Worm (Caenorhabditis elegans): ENCODE data around the gene clec-199.

Gene clec-199

DNA sequence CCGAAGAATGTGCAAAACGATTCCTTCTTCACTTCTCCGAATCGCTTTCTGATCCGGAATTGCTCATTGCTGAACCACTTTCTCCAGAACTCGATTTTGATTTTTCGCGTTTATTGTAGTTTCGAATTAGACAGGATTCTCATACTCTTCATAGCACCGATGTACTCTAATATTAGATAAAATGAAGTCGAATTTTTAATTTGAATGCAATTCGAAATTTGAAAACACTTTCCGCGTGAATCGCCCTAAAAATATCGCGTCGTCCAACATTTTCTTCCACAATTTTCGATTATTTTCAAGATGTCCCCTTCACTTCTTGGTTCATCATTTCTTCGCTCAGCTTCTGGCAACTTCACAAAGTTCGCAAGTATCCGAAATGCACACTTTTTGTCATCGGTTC is 30.3 kb downstream of the clec-199 start, which contains the start of gene C30H6.8:
C30H6.8 (plus strand) TSS at position 301 of the 400 bp plus-strand sequence.
- no peak for TF ChIP-seq ets-7 (tag; optimal IDR thresholded peaks at IDR 0.05)
- no peak for TF ChIP-seq ama-1 (optimal IDR thresholded peaks at IDR 0.05)
- no peak for TF ChIP-seq F13C5.2 (tag; optimal IDR thresholded peaks at IDR 0.05)
- TF ChIP-seq tbx-11 (GFP tag; IDR thresholded peaks at IDR 0.05): no peak
- no peak for TF ChIP-seq scrt-1 (GFP tag; IDR thresholded peaks at IDR 0.05)
- no peak for TF ChIP-seq B0310.2 (tag; optimal IDR thresholded peaks at IDR 0.05)
- no peak for TF ChIP-seq sea-1 (GFP tag; conservative IDR thresholded peaks at IDR 0.05)
- TF ChIP-seq aly-1 (tag; optimal IDR thresholded peaks at IDR 0.05): no peak
- TF ChIP-seq flt-1 (GFP tag; IDR thresholded peaks at IDR 0.05): no peak
- no peak for TF ChIP-seq hnd-1 (tag; optimal IDR thresholded peaks at IDR 0.05)

DNA sequence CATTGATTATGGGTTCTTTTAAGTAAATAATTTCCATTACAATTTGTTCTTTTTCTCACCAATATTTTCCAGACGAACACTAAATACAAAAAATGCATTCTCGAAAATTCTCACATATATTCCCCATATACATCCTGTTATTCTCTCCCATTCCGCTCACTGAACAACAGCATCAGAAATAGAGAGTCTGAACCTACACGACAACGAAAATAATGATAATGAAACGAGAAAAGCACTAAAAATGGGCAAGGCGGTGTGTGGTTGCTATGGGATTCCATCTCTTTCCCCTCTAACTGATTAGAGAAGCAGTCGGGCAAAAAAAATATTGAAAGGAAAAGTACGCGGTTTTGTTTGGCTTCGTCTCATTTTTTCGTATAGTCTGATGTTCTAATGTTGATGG is 31.4 kb downstream of the clec-199 start, which contains the start of gene C30H6.12:
C30H6.12 (plus strand) TSS at position 301 of the 400 bp plus-strand sequence.
- TF ChIP-seq tbx-37 (GFP tag; conservative IDR thresholded peaks at IDR 0.05) (no peak), ceh-13 (GFP tag; optimal IDR thresholded peaks at IDR 0.05) (no peak), B0310.2 (tag; optimal IDR thresholded peaks at IDR 0.05) (no peak), scrt-1 (GFP tag; IDR thresholded peaks at IDR 0.05) (no peak), ama-1 (optimal IDR thresholded peaks at IDR 0.05) (no peak), ets-7 (tag; optimal IDR thresholded peaks at IDR 0.05) (no peak), hnd-1 (tag; optimal IDR thresholded peaks at IDR 0.05) (no peak)

DNA sequence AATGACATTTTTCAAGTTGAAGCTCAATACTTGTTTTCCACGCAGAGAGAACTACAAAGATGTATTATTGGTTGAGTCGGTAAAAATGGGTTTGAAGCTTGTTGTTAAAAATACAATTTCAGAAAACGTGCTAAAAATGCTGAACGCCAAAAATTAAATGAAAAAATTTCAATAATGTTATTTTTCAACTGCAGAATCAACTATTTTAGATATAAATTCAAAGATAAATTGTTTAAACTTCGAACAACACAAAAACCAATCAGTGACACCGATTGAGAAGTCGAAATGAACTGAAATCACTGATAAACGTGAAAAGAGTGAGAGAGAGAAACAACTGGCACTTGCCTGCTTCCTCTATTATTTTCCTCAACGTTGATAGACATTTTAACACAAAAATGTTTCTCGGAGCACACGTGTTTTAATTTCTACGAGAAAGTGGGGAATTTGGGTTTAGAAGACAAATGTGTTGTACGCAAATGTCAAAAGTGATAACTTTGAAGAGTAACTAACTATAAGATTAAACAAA is 35.8 kb downstream of the clec-199 start, which contains the start of gene T02D1.8:
T02D1.8 (minus strand) TSS at position 51 of the 526 bp plus-strand sequence.
- TF ChIP-seq F13C5.2 (tag; optimal IDR thresholded peaks at IDR 0.05) (no peak), B0310.2 (tag; optimal IDR thresholded peaks at IDR 0.05) (no peak), tra-4 (tag; optimal IDR thresholded peaks at IDR 0.05) (no peak), pes-1 (GFP tag; IDR thresholded peaks at IDR 0.05) (no peak), tbx-11 (GFP tag; IDR thresholded peaks at IDR 0.05) (no peak), aly-1 (tag; optimal IDR thresholded peaks at IDR 0.05) (no peak), tbx-37 (GFP tag; conservative IDR thresholded peaks at IDR 0.05) (no peak), ama-1 (optimal IDR thresholded peaks at IDR 0.05) (no peak), sea-1 (GFP tag; conservative IDR thresholded peaks at IDR 0.05) (no peak), hmbx-1 (tag; optimal IDR thresholded peaks at IDR 0.05) (no peak), scrt-1 (GFP tag; IDR thresholded peaks at IDR 0.05) (no peak), hnd-1 (tag; optimal IDR thresholded peaks at IDR 0.05) (no peak)

DNA sequence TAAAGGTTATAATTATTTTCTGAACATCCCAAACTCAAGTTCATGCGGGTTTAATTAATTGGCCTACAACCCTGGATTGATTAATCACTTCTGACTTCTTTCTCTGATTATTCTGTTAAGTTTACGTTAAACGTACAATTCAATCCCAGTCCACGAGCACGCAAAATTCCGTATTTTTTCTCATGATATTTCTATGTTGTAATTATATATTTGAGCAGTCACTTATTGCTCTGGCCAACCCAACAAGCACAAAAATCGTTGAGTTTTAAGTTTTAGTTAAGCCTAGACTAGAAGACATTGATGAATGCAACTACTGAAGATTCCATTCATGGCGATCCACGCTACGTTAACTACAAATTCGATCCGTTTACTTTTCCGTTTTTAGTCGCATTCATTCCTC is 44.2 kb downstream of the clec-199 start, which contains the start of gene sru-15:
sru-15 (plus strand) TSS at position 301 of the 400 bp plus-strand sequence.
- TF ChIP-seq B0310.2 (tag; optimal IDR thresholded peaks at IDR 0.05): no peak
- no peak for TF ChIP-seq ama-1 (optimal IDR thresholded peaks at IDR 0.05)
- TF ChIP-seq scrt-1 (GFP tag; IDR thresholded peaks at IDR 0.05): no peak
- no peak for TF ChIP-seq ceh-36 (tag; optimal IDR thresholded peaks at IDR 0.05)
- TF ChIP-seq hnd-1 (tag; optimal IDR thresholded peaks at IDR 0.05): no peak
- TF ChIP-seq pes-1 (GFP tag; IDR thresholded peaks at IDR 0.05): no peak
- no peak for TF ChIP-seq ets-7 (tag; optimal IDR thresholded peaks at IDR 0.05)
- TF ChIP-seq aly-1 (tag; optimal IDR thresholded peaks at IDR 0.05): no peak
- TF ChIP-seq ceh-13 (GFP tag; optimal IDR thresholded peaks at IDR 0.05): no peak
- no peak for TF ChIP-seq flt-1 (GFP tag; IDR thresholded peaks at IDR 0.05)
- no peak for TF ChIP-seq hmbx-1 (tag; optimal IDR thresholded peaks at IDR 0.05)
- TF ChIP-seq F13C5.2 (tag; optimal IDR thresholded peaks at IDR 0.05): no peak
- no peak for TF ChIP-seq tra-4 (tag; optimal IDR thresholded peaks at IDR 0.05)
- no peak for TF ChIP-seq hmg-4 (GFP tag; optimal IDR thresholded peaks at IDR 0.05)
- no peak for TF ChIP-seq tbx-37 (GFP tag; conservative IDR thresholded peaks at IDR 0.05)
- no peak for TF ChIP-seq tbx-11 (GFP tag; IDR thresholded peaks at IDR 0.05)
- no peak for TF ChIP-seq sea-1 (GFP tag; conservative IDR thresholded peaks at IDR 0.05)

DNA sequence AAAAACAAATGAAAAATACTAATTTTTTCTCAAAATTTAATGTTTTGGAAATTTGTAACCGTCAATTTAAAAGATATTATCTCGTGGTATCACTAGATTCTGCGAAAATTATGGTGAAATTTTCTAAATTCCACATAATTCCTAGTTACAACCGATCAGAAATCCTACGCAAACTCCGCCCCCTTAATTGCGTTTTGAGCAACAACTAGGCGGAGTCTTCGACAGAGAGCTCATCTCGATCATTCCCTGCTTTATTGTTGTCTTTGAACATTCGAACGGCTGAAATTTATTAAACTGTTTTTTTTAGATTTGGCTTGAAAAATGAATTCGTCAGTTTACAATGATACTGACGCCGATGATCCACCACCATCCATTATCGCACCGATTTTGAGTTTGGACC is 47.8 kb downstream of the clec-199 start, which contains the start of gene T02D1.4:
T02D1.4 (plus strand) TSS at position 301 of the 400 bp plus-strand sequence.
- TF ChIP-seq pes-1 (GFP tag; IDR thresholded peaks at IDR 0.05) (no peak), hmg-4 (GFP tag; optimal IDR thresholded peaks at IDR 0.05) (no peak), tbx-37 (GFP tag; conservative IDR thresholded peaks at IDR 0.05) (no peak), B0310.2 (tag; optimal IDR thresholded peaks at IDR 0.05) (no peak)

DNA sequence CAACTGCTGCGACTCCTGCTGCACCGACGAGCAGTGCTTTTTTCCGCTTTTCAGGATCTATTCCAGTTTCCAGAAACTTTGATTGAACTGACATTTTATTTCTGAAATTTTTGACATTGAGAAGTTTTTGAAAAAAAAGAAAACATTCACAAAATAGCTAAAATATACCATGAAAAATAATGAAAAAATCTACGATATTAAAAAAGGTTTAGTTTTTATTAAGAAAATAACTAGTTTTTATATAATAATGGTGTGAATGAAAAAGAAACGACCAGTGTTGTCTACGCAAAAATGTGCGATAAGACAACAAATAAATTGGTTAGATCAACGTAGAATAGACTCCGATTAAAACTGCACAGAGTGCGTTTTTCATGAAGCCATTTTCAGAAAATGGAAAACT is 53.8 kb downstream of the clec-199 start, which contains the start of gene pmp-4:
pmp-4 (minus strand) TSS at position 101 of the 400 bp plus-strand sequence.
- TF ChIP-seq hmbx-1 (tag; optimal IDR thresholded peaks at IDR 0.05): no peak
- TF ChIP-seq aly-1 (tag; optimal IDR thresholded peaks at IDR 0.05): no peak
- no peak for TF ChIP-seq ama-1 (optimal IDR thresholded peaks at IDR 0.05)
- no peak for TF ChIP-seq ceh-13 (GFP tag; optimal IDR thresholded peaks at IDR 0.05)
- no peak for TF ChIP-seq pes-1 (GFP tag; IDR thresholded peaks at IDR 0.05)
- TF ChIP-seq flt-1 (GFP tag; IDR thresholded peaks at IDR 0.05): no peak
- no peak for TF ChIP-seq hmg-4 (GFP tag; optimal IDR thresholded peaks at IDR 0.05)
- no peak for TF ChIP-seq tbx-37 (GFP tag; conservative IDR thresholded peaks at IDR 0.05)
- TF ChIP-seq F13C5.2 (tag; optimal IDR thresholded peaks at IDR 0.05): no peak
- no peak for TF ChIP-seq scrt-1 (GFP tag; IDR thresholded peaks at IDR 0.05)

DNA sequence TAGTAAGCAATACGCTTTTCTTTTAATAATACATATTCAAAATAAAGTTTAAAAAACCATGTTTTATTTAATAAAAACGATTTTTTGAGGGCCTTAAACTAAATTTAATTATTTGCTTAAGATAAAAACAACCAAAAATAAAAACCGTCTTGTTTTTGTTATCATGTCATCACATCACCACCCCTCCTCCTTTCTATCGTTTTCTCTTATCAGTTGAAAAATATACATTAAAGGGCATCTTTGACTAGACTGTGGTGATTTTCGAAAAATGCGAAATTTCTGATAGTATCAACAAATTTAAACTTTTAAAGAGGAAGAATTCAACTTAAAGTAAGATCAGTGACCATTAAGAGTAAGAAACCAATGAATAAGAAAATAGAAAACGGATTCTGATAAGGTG is 54.4 kb downstream of the clec-199 start:
- TF ChIP-seq pes-1 (GFP tag; IDR thresholded peaks at IDR 0.05): no peak
- no peak for TF ChIP-seq ets-7 (tag; optimal IDR thresholded peaks at IDR 0.05)
- TF ChIP-seq flt-1 (GFP tag; IDR thresholded peaks at IDR 0.05): no peak
- TF ChIP-seq ama-1 (optimal IDR thresholded peaks at IDR 0.05): no peak

DNA sequence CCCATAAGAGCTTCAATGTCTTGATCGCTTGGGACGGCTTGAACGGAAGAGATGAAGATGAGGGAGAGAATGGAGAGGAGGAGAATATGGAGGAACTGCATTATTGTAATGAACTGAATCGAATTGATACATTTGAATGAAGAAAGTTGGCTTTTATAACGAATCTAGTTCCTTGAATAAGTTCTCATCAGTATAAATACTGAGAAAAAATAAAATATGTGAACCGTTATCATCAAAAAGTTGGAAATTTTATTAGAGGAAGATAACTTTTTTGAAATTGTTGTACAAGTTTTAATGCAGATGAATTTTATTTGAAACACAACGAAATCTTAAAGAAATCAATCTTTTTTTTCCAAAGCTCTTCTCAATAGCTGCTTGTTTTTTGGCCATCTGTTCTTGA is 55.3 kb downstream of the clec-199 start, which contains the start of gene T02D1.7:
T02D1.7 (minus strand) TSS at position 101 of the 400 bp plus-strand sequence.
- TF ChIP-seq ets-7 (tag; optimal IDR thresholded peaks at IDR 0.05) (no peak), tbx-37 (GFP tag; conservative IDR thresholded peaks at IDR 0.05) (no peak), B0310.2 (tag; optimal IDR thresholded peaks at IDR 0.05) (no peak), ceh-36 (tag; optimal IDR thresholded peaks at IDR 0.05) (no peak), sea-1 (GFP tag; conservative IDR thresholded peaks at IDR 0.05) (no peak), pes-1 (GFP tag; IDR thresholded peaks at IDR 0.05) (no peak), hmg-4 (GFP tag; optimal IDR thresholded peaks at IDR 0.05) (no peak)
